Worm (Caenorhabditis elegans) whole organism, L2 larva: ENCODE data around the gene nhl-3.
"Not testable (repeated sequence)": the region's sequence is repeated elsewhere in the genome, so short reads cannot be mapped to it uniquely, and the experiment has no call there.

Source experiments
- C34F6.9 ChIP-seq: fragments of 150-350 bp; optimal IDR thresholded peaks from 2 replicates; lab custom pipeline; 2014; ENCODE audit warnings: missing biosample characterization, missing genetic modification characterization
- F13H6.1 ChIP-seq: sonication (generic microtip); optimal IDR thresholded peaks from 2 replicates; lab custom pipeline; 2016; ENCODE audit warnings: missing genetic modification characterization, missing compliant biosample characterization
- R02D3.7 ChIP-seq: fragments of 150-350 bp; optimal IDR thresholded peaks from 2 replicates; lab custom pipeline; 2014; ENCODE audit warnings: missing biosample characterization, missing genetic modification characterization
- Y55F3AM.14 ChIP-seq: fragments of 200-800 bp; sonication (Bioruptor generic); optimal IDR thresholded peaks from 2 replicates; lab custom pipeline; 2018; ENCODE audit warnings: mild to moderate bottlenecking, missing genetic modification characterization, missing compliant biosample characterization
- alr-1 ChIP-seq: fragments of 150-350 bp; optimal IDR thresholded peaks from 2 replicates; lab custom pipeline; 2014; ENCODE audit warnings: missing biosample characterization, missing genetic modification characterization
- aly-2 ChIP-seq: fragments of 150-350 bp; optimal IDR thresholded peaks from 2 replicates; lab custom pipeline; 2014; ENCODE audit warnings: missing biosample characterization, missing genetic modification characterization
- ceh-82 ChIP-seq: fragments of 150-350 bp; optimal IDR thresholded peaks from 2 replicates; lab custom pipeline; 2014; ENCODE audit warnings: missing biosample characterization, missing genetic modification characterization
- crh-2 ChIP-seq: sonication (generic microtip); optimal IDR thresholded peaks from 2 replicates; lab custom pipeline; 2017; ENCODE audit warnings: missing biosample characterization, missing genetic modification characterization
- dmd-4 ChIP-seq: sonication (generic microtip); optimal IDR thresholded peaks from 2 replicates; lab custom pipeline; 2017; ENCODE audit warnings: missing biosample characterization, missing genetic modification characterization
- egl-27 ChIP-seq: sonication (generic microtip); optimal IDR thresholded peaks from 3 replicates; lab custom pipeline; 2017; ENCODE audit warnings: missing biosample characterization, missing genetic modification reagents, missing genetic modification characterization
- elt-1 ChIP-seq: fragments of 150-350 bp; optimal IDR thresholded peaks from 2 replicates; lab custom pipeline; 2014; ENCODE audit warnings: missing biosample characterization, missing genetic modification characterization
- elt-3 ChIP-seq: sonication (generic microtip); optimal IDR thresholded peaks from 2 replicates; lab custom pipeline; 2017; ENCODE audit warnings: missing biosample characterization, missing genetic modification characterization
- fos-1 ChIP-seq: fragments of 150-350 bp; optimal IDR thresholded peaks from 2 replicates; lab custom pipeline; 2014; ENCODE audit warnings: missing biosample characterization, missing genetic modification characterization
- gmeb-1 ChIP-seq: fragments of 150-350 bp; optimal IDR thresholded peaks from 2 replicates; lab custom pipeline; 2014; ENCODE audit warnings: missing biosample characterization, missing genetic modification characterization
- lin-11 ChIP-seq: fragments of 150-350 bp; sonication (generic microtip); optimal IDR thresholded peaks from 2 replicates; lab custom pipeline; 2014; ENCODE audit warnings: missing biosample characterization, missing genetic modification characterization, inconsistent platforms, mixed read lengths
- lin-39 ChIP-seq: fragments of 150-350 bp; optimal IDR thresholded peaks from 2 replicates; lab custom pipeline; 2014; ENCODE audit warnings: missing biosample characterization, missing genetic modification reagents, missing genetic modification characterization
- lsy-2 ChIP-seq, 2 experiments: fragments of 150-350 bp in 1 of 2; sonication (generic microtip) in 1 of 2; optimal IDR thresholded peaks; 2 replicates each; lab custom pipeline; 2014 to 2017; ENCODE audit warnings: missing biosample characterization in 2 of 2, missing genetic modification characterization in 2 of 2
- mab-5 ChIP-seq: fragments of 150-350 bp; optimal IDR thresholded peaks from 2 replicates; lab custom pipeline; 2014; ENCODE audit warnings: missing biosample characterization, missing genetic modification characterization
- mbf-1 ChIP-seq: sonication (generic microtip); optimal IDR thresholded peaks from 2 replicates; lab custom pipeline; 2017; ENCODE audit warnings: missing biosample characterization, missing genetic modification characterization
- mdl-1 ChIP-seq, 2 experiments: fragments of 150-350 bp in 1 of 2; sonication (generic microtip) in 1 of 2; optimal IDR thresholded peaks; 2 replicates each; lab custom pipeline; 2017; ENCODE audit warnings: missing biosample characterization in 2 of 2, missing genetic modification characterization in 2 of 2
- nhr-10 ChIP-seq: sonication (generic microtip); optimal IDR thresholded peaks from 2 replicates; lab custom pipeline; 2017; ENCODE audit warnings: missing biosample characterization, missing genetic modification characterization
- nhr-11 ChIP-seq: fragments of 150-350 bp; optimal IDR thresholded peaks from 2 replicates; lab custom pipeline; 2014; ENCODE audit warnings: missing biosample characterization, missing genetic modification characterization
- nhr-129 ChIP-seq: fragments of 150-350 bp; optimal IDR thresholded peaks from 2 replicates; lab custom pipeline; 2014; ENCODE audit warnings: missing biosample characterization, missing genetic modification characterization
- nhr-21 ChIP-seq: fragments of 150-350 bp; optimal IDR thresholded peaks from 2 replicates; lab custom pipeline; 2014; ENCODE audit warnings: missing biosample characterization, missing genetic modification characterization
- nhr-23 ChIP-seq: fragments of 150-350 bp; optimal IDR thresholded peaks from 2 replicates; lab custom pipeline; 2014; ENCODE audit warnings: missing biosample characterization, missing genetic modification reagents, missing genetic modification characterization
- nhr-25 ChIP-seq: fragments of 150-350 bp; sonication (generic microtip); optimal IDR thresholded peaks from 3 replicates; lab custom pipeline; 2014; ENCODE audit warnings: missing biosample characterization, missing genetic modification characterization
- nhr-77 ChIP-seq: fragments of 150-350 bp; optimal IDR thresholded peaks from 2 replicates; lab custom pipeline; 2014; ENCODE audit warnings: missing biosample characterization, missing genetic modification characterization
- skn-1 ChIP-seq: sonication (generic microtip); optimal IDR thresholded peaks from 2 replicates; lab custom pipeline; 2017; ENCODE audit warnings: missing biosample characterization, missing genetic modification characterization
- sma-9 ChIP-seq, 2 experiments: fragments of 150-350 bp in 1 of 2; sonication (generic microtip) in 1 of 2; optimal IDR thresholded peaks; 2 replicates each; lab custom pipeline; 2014 to 2016; ENCODE audit warnings: missing genetic modification characterization in 2 of 2, mild to moderate bottlenecking in 1 of 2, missing biosample characterization in 1 of 2, missing compliant biosample characterization in 1 of 2, missing genetic modification reagents in 1 of 2, moderate library complexity in 1 of 2
- snpc-4 ChIP-seq: fragments of 150-350 bp; optimal IDR thresholded peaks from 2 replicates; lab custom pipeline; 2014; ENCODE audit warnings: missing biosample characterization, missing genetic modification characterization
- unc-39 ChIP-seq: fragments of 150-350 bp; optimal IDR thresholded peaks from 2 replicates; lab custom pipeline; 2014; ENCODE audit warnings: missing biosample characterization, missing genetic modification characterization
- unc-55 ChIP-seq: fragments of 150-350 bp; sonication (generic microtip); optimal IDR thresholded peaks from 3 replicates; lab custom pipeline; 2014; ENCODE audit warnings: missing biosample characterization, missing genetic modification reagents, missing genetic modification characterization
- zag-1 ChIP-seq: fragments of 150-350 bp; optimal IDR thresholded peaks from 2 replicates; lab custom pipeline; 2014; ENCODE audit warnings: missing biosample characterization, missing genetic modification characterization
- ztf-4 ChIP-seq: fragments of 150-350 bp; optimal IDR thresholded peaks from 2 replicates; lab custom pipeline; 2014; ENCODE audit warnings: missing biosample characterization, missing genetic modification characterization

nhl-3 gene

DNA sequence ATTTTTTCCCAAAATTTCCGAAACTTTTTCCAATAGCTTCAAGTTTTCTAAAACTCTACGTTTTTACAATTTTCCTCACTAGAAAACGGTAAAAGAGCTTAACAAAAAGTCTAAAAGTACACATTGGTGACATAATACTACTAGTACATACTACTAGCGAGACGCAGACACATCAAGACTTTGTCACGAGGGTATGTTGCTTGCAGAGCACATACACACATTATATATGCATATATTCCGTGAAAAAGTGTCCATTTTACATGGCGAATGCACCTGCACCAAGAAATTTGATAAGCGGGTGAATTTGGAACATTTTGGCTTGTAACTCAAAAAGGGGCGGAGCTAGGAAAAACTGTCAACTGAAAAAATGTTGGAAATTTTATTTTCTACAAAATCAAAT lies 615 bp downstream of the nhl-3 start:
- TF ChIP-seq mab-5 (peak; percentile 21), unc-55 (peak; percentile 79), dmd-4 (tag; lab: Kevin White, UChicago) (no peak), sma-9 (GFP tag; optimal IDR thresholded peaks at IDR 0.05; lab: Kevin White, UChicago) (peak; percentile 78), sma-9 (tag; optimal IDR thresholded peaks at IDR 0.05; lab: Kevin White, UChicago) (no peak), mdl-1 (tag; optimal IDR thresholded peaks at IDR 0.05; lab: Kevin White, UChicago) (peak; percentile 10 to 67), egl-27 (tag; lab: Kevin White, UChicago) (peak; percentile 49), R02D3.7 (no peak), nhr-129 (tag; lab: Kevin White, UChicago) (peak; percentile 74), lsy-2 (tag; optimal IDR thresholded peaks at IDR 0.05; lab: Kevin White, UChicago) (peak in 1 of 2 experiments; percentile 65), ceh-82 (no peak), ztf-4 (tag; lab: Kevin White, UChicago) (no peak), skn-1 (tag; lab: Kevin White, UChicago) (no peak), crh-2 (tag; lab: Kevin White, UChicago) (peak; percentile 58), gmeb-1 (tag; lab: Kevin White, UChicago) (peak; percentile 32), C34F6.9 (peak; percentile 70)
- TF ChIP-seq, all 48 proteins: peak for 10

DNA sequence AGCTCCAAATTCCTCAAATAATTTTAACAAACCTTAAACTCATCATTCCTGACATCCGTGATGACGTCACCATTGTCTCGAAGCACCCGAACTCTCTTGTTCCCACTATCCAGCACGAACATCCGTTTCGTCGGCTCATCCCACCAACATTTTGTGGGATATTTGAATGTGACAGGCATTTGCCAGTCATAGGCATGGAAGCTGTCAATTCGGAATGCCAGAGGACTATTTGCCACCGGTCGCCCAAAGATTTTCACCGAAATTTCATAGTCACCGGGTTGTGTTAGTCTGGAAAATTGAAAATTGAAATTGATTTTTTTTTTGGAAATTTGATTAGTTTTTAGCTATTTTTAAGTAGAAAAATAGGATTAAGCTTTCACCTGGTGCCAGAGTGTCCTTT lies 5.2 kb downstream of the nhl-3 start:
- TF ChIP-seq lin-39 (tag; lab: Kevin White, UChicago) (no peak), nhr-11 (no peak), fos-1 (tag; lab: Kevin White, UChicago) (no peak), F13H6.1 (no peak), nhr-23 (tag; lab: Kevin White, UChicago) (no peak), unc-39 (no peak), R02D3.7 (no peak), mdl-1 (tag; optimal IDR thresholded peaks at IDR 0.05; lab: Kevin White, UChicago) (no peak), elt-1 (tag; lab: Kevin White, UChicago) (no peak), dmd-4 (tag; lab: Kevin White, UChicago) (no peak), zag-1 (no peak), lin-11 (tag; lab: Kevin White, UChicago) (no peak), snpc-4 (tag; lab: Kevin White, UChicago) (no peak), nhr-129 (tag; lab: Kevin White, UChicago) (no peak), Y55F3AM.14 (GFP tag; lab: Kevin White, UChicago) (no peak), nhr-21 (no peak)

DNA sequence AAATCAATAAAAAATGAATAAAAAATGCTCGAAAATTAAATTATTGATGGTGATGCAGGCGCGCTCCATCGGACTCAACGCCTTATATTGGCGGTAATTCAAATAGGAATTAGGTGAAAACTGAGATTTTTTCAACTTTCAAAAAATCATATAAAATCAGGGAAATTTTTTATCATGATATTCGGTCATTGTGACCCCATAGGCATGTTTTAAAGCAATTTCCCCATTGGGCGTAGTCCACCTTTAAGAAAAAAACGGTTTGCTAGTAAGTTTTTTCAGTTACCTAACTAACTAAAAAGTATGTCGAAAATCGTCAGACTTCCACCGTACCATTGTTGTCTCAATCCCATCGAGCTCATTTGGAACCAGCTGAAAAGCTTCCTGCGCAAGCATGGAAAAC lies 8.7 kb downstream of the nhl-3 start, which contains the start of gene W08F4.1:
Gene W08F4.1 (plus strand): TSS at position 301 of the 400 bp plus-strand sequence.
- TF ChIP-seq mdl-1 (tag; optimal IDR thresholded peaks at IDR 0.05; lab: Kevin White, UChicago); nhr-10 (tag; lab: Kevin White, UChicago); fos-1 (tag; lab: Kevin White, UChicago): not testable (repeated sequence)

DNA sequence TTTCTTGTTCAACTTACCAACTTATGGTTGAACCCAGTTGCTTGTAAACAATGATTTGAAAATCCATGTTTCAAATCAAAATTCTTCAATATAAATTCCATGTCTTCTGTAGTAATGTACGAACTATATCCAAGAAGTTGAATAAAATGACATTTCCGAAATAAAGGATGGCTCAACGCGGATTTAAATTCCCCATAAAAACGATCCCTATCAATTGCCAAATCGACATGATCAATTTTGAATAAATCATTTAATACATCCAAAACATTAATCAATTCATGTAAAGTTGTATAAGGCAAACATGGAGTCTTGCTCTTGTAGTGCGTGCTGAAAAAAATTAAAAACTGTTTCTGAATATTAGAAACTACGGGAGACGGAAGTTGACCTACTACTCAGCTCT lies 10.8 kb downstream of the nhl-3 start, which contains the start of gene W08F4.10:
Gene W08F4.10 (minus strand): TSS at position 101 of the 400 bp plus-strand sequence.
- TF ChIP-seq elt-3 (no peak), nhr-77 (tag; lab: Kevin White, UChicago) (no peak), C34F6.9 (no peak), mbf-1 (no peak), dmd-4 (tag; lab: Kevin White, UChicago) (no peak), lsy-2 (tag; optimal IDR thresholded peaks at IDR 0.05; lab: Kevin White, UChicago) (no peak), egl-27 (tag; lab: Kevin White, UChicago) (no peak), elt-1 (tag; lab: Kevin White, UChicago) (no peak), aly-2 (tag; lab: Kevin White, UChicago) (no peak), ceh-82 (no peak), mdl-1 (tag; optimal IDR thresholded peaks at IDR 0.05; lab: Kevin White, UChicago) (no peak), alr-1 (no peak), nhr-25 (tag; lab: Kevin White, UChicago) (no peak), lin-39 (tag; lab: Kevin White, UChicago) (no peak), mab-5 (no peak)

DNA sequence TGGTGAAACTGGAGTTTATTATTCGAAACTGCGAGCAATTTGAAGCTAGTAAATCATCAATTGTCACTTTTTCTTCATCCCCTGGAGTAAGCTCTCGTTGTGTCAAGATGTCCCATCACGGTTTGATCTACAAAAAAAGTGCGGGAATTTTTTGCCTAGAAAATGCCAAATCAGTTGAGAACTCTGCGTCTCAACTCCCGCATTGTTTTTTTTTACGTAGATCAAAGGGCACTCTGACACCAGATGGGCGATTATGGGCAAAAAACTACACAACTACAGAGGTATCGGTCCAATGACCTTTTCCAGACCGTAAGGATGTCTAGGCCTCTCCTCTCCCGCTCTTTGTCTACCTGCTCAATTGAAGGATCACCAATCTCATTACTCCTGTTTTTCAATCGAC lies 14.4 kb downstream of the nhl-3 start, which contains the start of gene fbxb-34:
Gene fbxb-34 (plus strand): TSS at position 301 of the 400 bp plus-strand sequence.
- TF ChIP-seq ztf-4 (tag; lab: Kevin White, UChicago) = no peak
- TF ChIP-seq nhr-11 = no peak
- no peak for TF ChIP-seq F13H6.1
- no peak for TF ChIP-seq zag-1
- no peak for TF ChIP-seq nhr-10 (tag; lab: Kevin White, UChicago)
